Worm (Caenorhabditis elegans) whole organism, L1 larva: Measurements from ENCODE around the gene sra-29.

Source experiments
- C04F5.9 ChIP-seq: sonication (generic microtip); optimal IDR thresholded peaks from 2 replicates; lab custom pipeline; 2016; ENCODE audit warnings: missing genetic modification characterization, missing compliant biosample characterization
- C34B4.2 ChIP-seq: sonication (generic microtip); optimal IDR thresholded peaks from 2 replicates; lab custom pipeline; 2017; ENCODE audit warnings: mild to moderate bottlenecking, missing genetic modification characterization, missing compliant biosample characterization
- F16B12.6 ChIP-seq: fragments of 150-350 bp; optimal IDR thresholded peaks from 2 replicates; lab custom pipeline; 2014; ENCODE audit warnings: missing biosample characterization, missing genetic modification characterization
- Y116A8C.19 ChIP-seq: sonication (generic microtip); optimal IDR thresholded peaks from 2 replicates; lab custom pipeline; 2016; ENCODE audit warnings: missing compliant biosample characterization, missing genetic modification characterization, borderline replicate concordance
- alr-1 ChIP-seq: fragments of 200-800 bp; sonication (Bioruptor generic); optimal IDR thresholded peaks from 2 replicates; lab custom pipeline; 2018; ENCODE audit warnings: borderline replicate concordance, mild to moderate bottlenecking, missing genetic modification characterization, missing compliant biosample characterization
- aly-2 ChIP-seq: fragments of 150-350 bp; optimal IDR thresholded peaks from 2 replicates; lab custom pipeline; 2014; ENCODE audit warnings: missing biosample characterization, missing genetic modification characterization
- ama-1 ChIP-seq: fragments of 150-350 bp; optimal IDR thresholded peaks from 2 replicates; lab custom pipeline; 2014
- blmp-1 ChIP-seq: fragments of 150-350 bp; optimal IDR thresholded peaks from 2 replicates; lab custom pipeline; 2014; ENCODE audit warnings: missing biosample characterization, missing genetic modification characterization
- ceh-63 ChIP-seq: fragments of 200-800 bp; sonication (Bioruptor generic); optimal IDR thresholded peaks from 2 replicates; lab custom pipeline; 2018; ENCODE audit warnings: mild to moderate bottlenecking, missing genetic modification characterization, missing compliant biosample characterization
- ceh-8 ChIP-seq: fragments of 200-800 bp; sonication (Bioruptor generic); optimal IDR thresholded peaks from 2 replicates; lab custom pipeline; 2018; ENCODE audit warnings: mild to moderate bottlenecking, missing genetic modification characterization, moderate library complexity, missing compliant biosample characterization
- ceh-82 ChIP-seq, 3 experiments: fragments of 150-350 bp in 1 of 3; sonication (generic microtip) in 2 of 3; optimal IDR thresholded peaks; 2 replicates each; lab custom pipeline; 2014 to 2017; ENCODE audit warnings: missing biosample characterization in 3 of 3, missing genetic modification characterization in 3 of 3
- ceh-88 ChIP-seq: fragments of 200-800 bp; sonication (Bioruptor generic); IDR thresholded peaks from 2 replicates; pipeline ENCODE4 v1.3.6; 2022; ENCODE audit warnings: missing genetic modification characterization, missing compliant biosample characterization
- ceh-90 ChIP-seq: sonication (generic microtip); optimal IDR thresholded peaks from 2 replicates; lab custom pipeline; 2016; ENCODE audit warnings: missing genetic modification characterization, missing compliant biosample characterization
- efl-3 ChIP-seq: fragments of 200-800 bp; sonication (Bioruptor generic); optimal IDR thresholded peaks from 2 replicates; lab custom pipeline; 2018; ENCODE audit warnings: mild to moderate bottlenecking, missing genetic modification characterization, missing compliant biosample characterization
- egl-13 ChIP-seq: sonication (generic microtip); optimal IDR thresholded peaks from 2 replicates; lab custom pipeline; 2016; ENCODE audit warnings: missing genotype, missing genetic modification reagents, missing genetic modification characterization, missing compliant biosample characterization
- egl-27 ChIP-seq, 2 experiments: fragments of 150-350 bp in 1 of 2; sonication (generic microtip); optimal IDR thresholded peaks; 3 replicates each; lab custom pipeline; 2017 to 2018; ENCODE audit warnings: missing biosample characterization in 2 of 2, missing genetic modification characterization in 2 of 2, missing genetic modification reagents in 2 of 2
- elt-2 ChIP-seq: sonication (generic microtip); optimal IDR thresholded peaks from 2 replicates; lab custom pipeline; 2016; ENCODE audit warnings: missing genetic modification characterization, mild to moderate bottlenecking, inconsistent platforms, missing compliant biosample characterization, missing genetic modification reagents
- elt-3 ChIP-seq, 6 experiments: fragments of 150-350 bp in 1 of 6; sonication (generic microtip); optimal IDR thresholded peaks; 2 replicates each; lab custom pipeline; 2017 to 2018; ENCODE audit warnings: missing biosample characterization in 6 of 6, missing genetic modification characterization in 6 of 6, inconsistent platforms in 1 of 6
- ets-5 ChIP-seq: fragments of 200-800 bp; sonication (Bioruptor generic); IDR thresholded peaks from 2 replicates; pipeline ENCODE4 v1.3.6; 2022; ENCODE audit warnings: missing genetic modification characterization, missing compliant biosample characterization
- fkh-10 ChIP-seq: sonication (generic microtip); optimal IDR thresholded peaks from 2 replicates; lab custom pipeline; 2017; ENCODE audit warnings: missing biosample characterization, missing genetic modification reagents, missing genetic modification characterization
- fkh-8 ChIP-seq: sonication (generic microtip); optimal IDR thresholded peaks from 2 replicates; lab custom pipeline; 2016; ENCODE audit warnings: mild to moderate bottlenecking, missing genetic modification characterization, missing compliant biosample characterization
- fos-1 ChIP-seq: fragments of 150-350 bp; optimal IDR thresholded peaks from 2 replicates; lab custom pipeline; 2014; ENCODE audit warnings: missing biosample characterization, missing genetic modification characterization
- hlh-4 ChIP-seq: sonication (generic microtip); optimal IDR thresholded peaks from 2 replicates; lab custom pipeline; 2016; ENCODE audit warnings: mild to moderate bottlenecking, missing genetic modification characterization, missing compliant biosample characterization
- lin-14 ChIP-seq: fragments of 200-800 bp; sonication (Bioruptor generic); optimal IDR thresholded peaks from 2 replicates; lab custom pipeline; 2018; ENCODE audit warnings: mild to moderate bottlenecking, missing genetic modification characterization, moderate library complexity, missing compliant biosample characterization
- lin-39 ChIP-seq: fragments of 150-350 bp; optimal IDR thresholded peaks from 2 replicates; lab custom pipeline; 2014; ENCODE audit warnings: missing biosample characterization, missing genetic modification reagents, missing genetic modification characterization
- mab-9 ChIP-seq: fragments of 200-800 bp; sonication (Bioruptor generic); IDR thresholded peaks from 2 replicates; pipeline ENCODE4 v1.3.6; 2022; ENCODE audit warnings: missing genetic modification reagents, missing genetic modification characterization, missing compliant biosample characterization
- mdl-1 ChIP-seq, 2 experiments: fragments of 150-350 bp; optimal IDR thresholded peaks; 2 replicates each; lab custom pipeline; 2014 to 2017; ENCODE audit warnings: missing biosample characterization in 2 of 2, missing genetic modification characterization in 2 of 2, inconsistent platforms in 1 of 2
- mep-1 ChIP-seq: fragments of 150-350 bp; optimal IDR thresholded peaks from 2 replicates; lab custom pipeline; 2014; ENCODE audit warnings: missing biosample characterization, missing genetic modification characterization
- nhr-12 ChIP-seq: sonication (generic microtip); optimal IDR thresholded peaks from 2 replicates; lab custom pipeline; 2017; ENCODE audit warnings: missing biosample characterization, missing genetic modification characterization
- nhr-19 ChIP-seq: fragments of 200-800 bp; sonication (Bioruptor generic); conservative IDR thresholded peaks from 2 replicates; pipeline ENCODE4 v1.3.6; 2022; ENCODE audit warnings: missing genetic modification characterization, missing compliant biosample characterization
- nhr-20 ChIP-seq: sonication (generic microtip); optimal IDR thresholded peaks from 2 replicates; lab custom pipeline; 2016; ENCODE audit warnings: mild to moderate bottlenecking, missing genetic modification characterization, missing compliant biosample characterization
- nhr-28 ChIP-seq: fragments of 150-350 bp; optimal IDR thresholded peaks from 2 replicates; lab custom pipeline; 2014; ENCODE audit warnings: missing biosample characterization, missing genetic modification characterization
- nhr-76 ChIP-seq: sonication (generic microtip); optimal IDR thresholded peaks from 2 replicates; lab custom pipeline; 2017; ENCODE audit warnings: missing biosample characterization, missing genetic modification characterization
- nhr-84 ChIP-seq: sonication (generic microtip); optimal IDR thresholded peaks from 2 replicates; lab custom pipeline; 2017; ENCODE audit warnings: missing biosample characterization, missing genetic modification characterization
- nhr-90 ChIP-seq: sonication (generic microtip); optimal IDR thresholded peaks from 2 replicates; lab custom pipeline; 2016; ENCODE audit warnings: mild to moderate bottlenecking, missing genetic modification characterization, missing compliant biosample characterization; ENCODE audit not compliant: poor library complexity
- pag-3 ChIP-seq: sonication (generic microtip); optimal IDR thresholded peaks from 2 replicates; lab custom pipeline; 2017; ENCODE audit warnings: missing genetic modification characterization, mild to moderate bottlenecking, missing compliant biosample characterization, antibody characterized with exemption, borderline replicate concordance; ENCODE audit not compliant: insufficient read depth
- pax-3 ChIP-seq: fragments of 200-800 bp; sonication (Bioruptor generic); optimal IDR thresholded peaks from 2 replicates; lab custom pipeline; 2018; ENCODE audit warnings: mild to moderate bottlenecking, missing genetic modification characterization, moderate library complexity, missing compliant biosample characterization
- pqm-1 ChIP-seq: sonication (generic microtip); optimal IDR thresholded peaks from 3 replicates; lab custom pipeline; 2017; ENCODE audit warnings: missing biosample characterization, missing genetic modification characterization
- rnt-1 ChIP-seq: sonication (generic microtip); optimal IDR thresholded peaks from 2 replicates; lab custom pipeline; 2016; ENCODE audit warnings: mild to moderate bottlenecking, missing genetic modification characterization, moderate library complexity, missing compliant biosample characterization
- sptf-1 ChIP-seq: fragments of 150-350 bp; optimal IDR thresholded peaks from 2 replicates; lab custom pipeline; 2014; ENCODE audit warnings: missing biosample characterization, missing genetic modification characterization
- swsn-7 ChIP-seq: sonication (generic microtip); optimal IDR thresholded peaks from 2 replicates; lab custom pipeline; 2016; ENCODE audit warnings: missing genetic modification characterization, missing compliant biosample characterization
- unc-130 ChIP-seq: fragments of 150-350 bp; optimal IDR thresholded peaks from 2 replicates; lab custom pipeline; 2017; ENCODE audit warnings: missing biosample characterization, missing genetic modification characterization, inconsistent platforms
- unc-30 ChIP-seq: sonication (generic microtip); optimal IDR thresholded peaks from 2 replicates; lab custom pipeline; 2017; ENCODE audit warnings: missing biosample characterization, missing genetic modification characterization
- unc-62 ChIP-seq: fragments of 150-350 bp; optimal IDR thresholded peaks from 2 replicates; lab custom pipeline; 2014; ENCODE audit warnings: missing biosample characterization, missing genetic modification reagents, missing genetic modification characterization
- unc-98 ChIP-seq: fragments of 200-800 bp; sonication (Bioruptor generic); IDR thresholded peaks from 2 replicates; pipeline ENCODE4 v1.3.6; 2022; ENCODE audit warnings: missing genetic modification characterization, missing compliant biosample characterization
- vab-15 ChIP-seq: sonication (generic microtip); optimal IDR thresholded peaks from 2 replicates; lab custom pipeline; 2017; ENCODE audit warnings: missing genotype, mild to moderate bottlenecking, missing genetic modification characterization, missing compliant biosample characterization
- zag-1 ChIP-seq: fragments of 150-350 bp; optimal IDR thresholded peaks from 2 replicates; lab custom pipeline; 2014; ENCODE audit warnings: missing biosample characterization, missing genetic modification characterization
- ztf-11 ChIP-seq, 2 experiments: sonication (generic microtip); optimal IDR thresholded peaks; 2 replicates each; lab custom pipeline; 2016 to 2017; ENCODE audit warnings: missing genetic modification characterization in 2 of 2, missing biosample characterization in 1 of 2, missing compliant biosample characterization in 1 of 2
- ztf-4 ChIP-seq: fragments of 150-350 bp; optimal IDR thresholded peaks from 2 replicates; lab custom pipeline; 2014; ENCODE audit warnings: missing biosample characterization, missing genetic modification characterization

The sra-29 gene

ce11 chrII:6609315-6609842, 33.8 kb upstream of the sra-29 start, which contains the start of gene epg-5 (continued):
- TF ChIP-seq mdl-1 (tag; optimal IDR thresholded peaks at IDR 0.05; lab: Kevin White, UChicago) (peak in 1 of 2 experiments; percentile 75), ztf-4 (tag; lab: Kevin White, UChicago) (no peak), lin-39 (tag; lab: Kevin White, UChicago) (no peak), aly-2 (tag; lab: Kevin White, UChicago) (no peak), ceh-88 (GFP tag; lab: Robert Waterston, UW) (no peak), ceh-63 (GFP tag; lab: Kevin White, UChicago) (no peak), ama-1 (lab: Kevin White, UChicago) (no peak), pax-3 (tag; lab: Kevin White, UChicago) (no peak), mep-1 (tag; lab: Kevin White, UChicago) (peak; percentile 65), efl-3 (GFP tag; lab: Kevin White, UChicago) (no peak), unc-62 (no peak), F16B12.6 (tag; lab: Kevin White, UChicago) (peak; percentile 89), ceh-8 (no peak), hlh-4 (tag; lab: Kevin White, UChicago) (no peak), nhr-12 (tag; lab: Kevin White, UChicago) (no peak), nhr-84 (tag; lab: Kevin White, UChicago) (no peak), vab-15 (no peak), C04F5.9 (tag; lab: Kevin White, UChicago) (no peak), ets-5 (GFP tag; lab: Robert Waterston, UW) (no peak), sptf-1 (tag; lab: Kevin White, UChicago) (no peak), fkh-8 (no peak), ceh-82 (tag; optimal IDR thresholded peaks at IDR 0.05; lab: Kevin White, UChicago) (peak in 1 of 3 experiments; percentile 14)
- TF ChIP-seq, all 84 proteins: peak for 18

DNA sequence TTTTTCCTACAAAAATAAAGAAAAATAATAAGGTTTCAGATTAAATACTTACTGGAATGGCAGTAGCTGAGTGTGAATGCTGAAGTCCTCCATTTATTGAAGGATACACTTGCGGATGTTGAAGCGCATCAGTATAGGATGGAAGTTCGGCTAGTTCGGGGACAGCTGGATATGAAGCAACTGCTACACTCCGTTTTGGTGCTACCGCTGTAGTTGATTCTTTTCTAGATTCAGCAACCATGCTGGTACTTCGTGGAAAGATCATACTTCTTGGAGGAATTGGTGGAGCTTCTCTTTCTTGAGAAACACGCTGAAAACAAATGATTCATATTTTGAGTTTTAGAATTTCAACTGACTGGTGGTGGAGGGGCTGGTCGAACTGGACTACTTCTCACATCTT, 33.1 kb upstream of the sra-29 start:
- TF ChIP-seq nhr-28 (tag; lab: Kevin White, UChicago) (no peak), nhr-12 (tag; lab: Kevin White, UChicago) (no peak), nhr-90 (tag; lab: Kevin White, UChicago) (no peak), egl-27 (tag; optimal IDR thresholded peaks at IDR 0.05; lab: Kevin White, UChicago) (no peak), lin-14 (GFP tag; lab: Kevin White, UChicago) (no peak), nhr-76 (tag; lab: Kevin White, UChicago) (no peak), blmp-1 (tag; lab: Kevin White, UChicago) (no peak), unc-30 (tag; lab: Kevin White, UChicago) (no peak), C04F5.9 (tag; lab: Kevin White, UChicago) (no peak), pqm-1 (no peak)

- TF ChIP-seq nhr-19 (GFP tag; lab: Robert Waterston, UW) (peak; percentile 53), rnt-1 (tag; lab: Kevin White, UChicago) (peak; percentile 68), elt-3 (tag; optimal IDR thresholded peaks at IDR 0.05; lab: Kevin White, UChicago) (peak in 1 of 6 experiments; percentile 6), nhr-84 (tag; lab: Kevin White, UChicago) (no peak), fkh-10 (GFP tag; lab: Kevin White, UChicago) (no peak), ceh-90 (tag; lab: Kevin White, UChicago) (no peak), swsn-7 (tag; lab: Kevin White, UChicago) (peak; percentile 61), elt-2 (tag; lab: Kevin White, UChicago) (no peak), egl-13 (no peak), C34B4.2 (tag; lab: Kevin White, UChicago) (no peak), alr-1 (tag; lab: Kevin White, UChicago) (no peak), Y116A8C.19 (tag; lab: Kevin White, UChicago) (no peak), zag-1 (tag; lab: Kevin White, UChicago) (no peak), fos-1 (tag; lab: Kevin White, UChicago) (peak; percentile 42), pag-3 (tag; lab: Kevin White, UChicago) (peak; percentile 25), pax-3 (tag; lab: Kevin White, UChicago) (no peak), nhr-20 (peak; percentile 57), ceh-63 (GFP tag; lab: Kevin White, UChicago) (no peak), unc-130 (tag; lab: Kevin White, UChicago) (peak; percentile 27), mab-9 (GFP tag; lab: Robert Waterston, UW) (no peak), unc-62 (no peak), unc-98 (GFP tag; lab: Robert Waterston, UW) (no peak), ztf-11 (tag; optimal IDR thresholded peaks at IDR 0.05; lab: Kevin White, UChicago) (no peak)
Observed at ce11 chrII:6600973-6601372, 25.4 kb upstream of the sra-29 start, which contains the start of gene vps-33.2. Gene vps-33.2 (plus strand): TSS chrII:6601216.
